Fruit fly (Drosophila melanogaster): ENCODE data around the gene CG4318.

The CG4318 gene

dm6 chrX:13191783-13192182 lies 37.1 kb upstream of the CG4318 start, which contains the start of gene CG12723:
CG12723 (minus strand) TSS chrX:13191883.
- no peak for TF ChIP-seq Ets97D (GFP tag; optimal IDR thresholded peaks at IDR 0.05)
- TF ChIP-seq CG11456 (GFP tag; IDR thresholded peaks at IDR 0.05) = no peak
- 0 out of 2 replicates have a peak, but pooled peaks have one; percentile 5 for TF ChIP-seq Ptx1 (GFP tag; IDR thresholded peaks at IDR 0.05)
- TF ChIP-seq CG10654 (GFP tag; optimal IDR thresholded peaks at IDR 0.05) = no peak
- no peak for TF ChIP-seq CG1024 (GFP tag; IDR thresholded peaks at IDR 0.05)
- no peak for TF ChIP-seq amos (GFP tag; IDR thresholded peaks at IDR 0.05; ENCODE audit: partially characterized antibody)
- TF ChIP-seq Awh (GFP tag; IDR thresholded peaks at IDR 0.05) = 0 out of 2 replicates have a peak, but pooled peaks have one; percentile 14
- TF ChIP-seq crc (GFP tag; optimal IDR thresholded peaks at IDR 0.05) = no peak

- TF ChIP-seq ara (GFP tag; IDR thresholded peaks at IDR 0.05) = no peak
- no peak for TF ChIP-seq Opbp (GFP tag; IDR thresholded peaks at IDR 0.05; ENCODE audit: partially characterized antibody)
- 0 out of 3 replicates have a peak, but pooled peaks have one; percentile 35 for TF ChIP-seq ci (GFP tag; IDR thresholded peaks at IDR 0.05)
- 0 out of 2 replicates have a peak, but pooled peaks have one; percentile 23 for TF ChIP-seq danr (GFP tag; IDR thresholded peaks at IDR 0.05)
- 0 out of 3 replicates have a peak, but pooled peaks have one; percentile 28 for TF ChIP-seq sr (GFP tag; IDR thresholded peaks at IDR 0.05)
- TF ChIP-seq nerfin-1 (tag; optimal IDR thresholded peaks at IDR 0.05) = no peak
- peak; percentile 41 for TF ChIP-seq kah (GFP tag; optimal IDR thresholded peaks at IDR 0.05)
- TF ChIP-seq CG6175 (GFP tag; IDR thresholded peaks at IDR 0.05) = peak; percentile 65; the same call in 2 of the 3 replicates
- peak; percentile 37 for TF ChIP-seq Med (GFP tag)
- no peak for TF ChIP-seq pan (optimal IDR thresholded peaks at IDR 0.05)
- TF ChIP-seq pan (GFP tag; optimal IDR thresholded peaks at IDR 0.05 in 1 of 2, IDR thresholded peaks at IDR 0.05 in 1 of 2) = no peak
- TF ChIP-seq CG8290 (GFP tag; optimal IDR thresholded peaks at IDR 0.05) = no peak
- no peak for TF ChIP-seq CG8290 (tag; optimal IDR thresholded peaks at IDR 0.05)
- no peak for TF ChIP-seq CG7357 (GFP tag; IDR thresholded peaks at IDR 0.05)
- TF ChIP-seq Lhr (GFP tag; optimal IDR thresholded peaks at IDR 0.05) = no peak
- peak; percentile 22 for TF ChIP-seq Dp (GFP tag; optimal IDR thresholded peaks at IDR 0.05)
- no peak for TF ChIP-seq cas (GFP tag; IDR thresholded peaks at IDR 0.05)
- TF ChIP-seq CG15696 (tag; optimal IDR thresholded peaks at IDR 0.05) = no peak
- TF ChIP-seq CG3065 (GFP tag; optimal IDR thresholded peaks at IDR 0.05) = peak; percentile 5
Measured at dm6 chrX:13189032-13189431, 34.3 kb upstream of the CG4318 start, which contains the start of gene Lgr4. Lgr4 (minus strand) TSS chrX:13189164.

dm6 chrX:13184178-13184577 lies 29.5 kb upstream of the CG4318 start, which contains the start of gene CG32641:
CG32641 (plus strand) TSS chrX:13184478.
- TF ChIP-seq knrl (GFP tag; IDR thresholded peaks at IDR 0.05; ENCODE audit: partially characterized antibody) = peak; percentile 38; the same call in 1 of the 3 replicates
- 0 out of 3 replicates have a peak, but pooled peaks have one; percentile 45 for TF ChIP-seq CG7357 (GFP tag; IDR thresholded peaks at IDR 0.05)
- TF ChIP-seq bbx (GFP tag; IDR thresholded peaks at IDR 0.05; ENCODE audit: partially characterized antibody) = peak; percentile 61
- 0 out of 2 replicates have a peak, but pooled peaks have one; percentile 10 for TF ChIP-seq CG2129 (GFP tag; IDR thresholded peaks at IDR 0.05; ENCODE audit: partially characterized antibody)
- TF ChIP-seq CG9932 (GFP tag; IDR thresholded peaks at IDR 0.05) = peak; percentile 38; the same call in 1 of the 2 replicates
- peak; percentile 44; the same call in 1 of the 2 replicates for TF ChIP-seq Dref (GFP tag; IDR thresholded peaks at IDR 0.05)
- TF ChIP-seq onecut (GFP tag; IDR thresholded peaks at IDR 0.05) = 0 out of 2 replicates have a peak, but pooled peaks have one; percentile 3
- 0 out of 2 replicates have a peak, but pooled peaks have one; percentile 32 for TF ChIP-seq Scr (GFP tag; IDR thresholded peaks at IDR 0.05; ENCODE audit: partially characterized antibody)
- TF ChIP-seq chinmo (GFP tag; IDR thresholded peaks at IDR 0.05; ENCODE audit: partially characterized antibody) = 0 out of 4 replicates have a peak, but pooled peaks have one; percentile 13
- TF ChIP-seq MBD-R2 (GFP tag; IDR thresholded peaks at IDR 0.05) = peak; percentile 9; the same call in 1 of the 2 replicates
- TF ChIP-seq Xrp1 (GFP tag; IDR thresholded peaks at IDR 0.05) = peak; percentile 23; the same call in 1 of the 2 replicates
- TF ChIP-seq CG6791 (GFP tag; IDR thresholded peaks at IDR 0.05; ENCODE audit: partially characterized antibody) = 0 out of 3 replicates have a peak, but pooled peaks have one; percentile 47
- TF ChIP-seq zen2 (GFP tag; IDR thresholded peaks at IDR 0.05; ENCODE audit: partially characterized antibody) = peak; percentile 45; the same call in 1 of the 3 replicates
- TF ChIP-seq inv (GFP tag; IDR thresholded peaks at IDR 0.05; ENCODE audit: partially characterized antibody) = peak; percentile 47; the same call in 1 of the 2 replicates
- 0 out of 3 replicates have a peak, but pooled peaks have one; percentile 23 for TF ChIP-seq CG16813 (GFP tag; IDR thresholded peaks at IDR 0.05; ENCODE audit: partially characterized antibody)
